Worm (Caenorhabditis elegans) whole organism, early embryonic: Measurements from ENCODE around the gene lro-1.

Source experiments
- B0310.2 ChIP-seq: sonication (generic microtip); optimal IDR thresholded peaks from 2 replicates; lab custom pipeline; 2016; ENCODE audit warnings: mild to moderate bottlenecking, missing genetic modification characterization, missing compliant biosample characterization
- F13C5.2 ChIP-seq: sonication (generic microtip); optimal IDR thresholded peaks from 2 replicates; lab custom pipeline; 2017; ENCODE audit warnings: mild to moderate bottlenecking, missing genetic modification characterization, inconsistent platforms, missing compliant biosample characterization
- aly-1 ChIP-seq: sonication (generic microtip); optimal IDR thresholded peaks from 2 replicates; lab custom pipeline; 2016; ENCODE audit warnings: missing genetic modification characterization, missing compliant biosample characterization
- ama-1 ChIP-seq: fragments of 150-350 bp; optimal IDR thresholded peaks from 2 replicates; lab custom pipeline; 2014
- ceh-13 ChIP-seq: fragments of 200-800 bp; sonication (Bioruptor generic); optimal IDR thresholded peaks from 2 replicates; lab custom pipeline; 2018; ENCODE audit warnings: mild to moderate bottlenecking, missing genetic modification characterization, missing compliant biosample characterization
- ceh-36 ChIP-seq: sonication (generic microtip); optimal IDR thresholded peaks from 2 replicates; lab custom pipeline; 2016; ENCODE audit warnings: missing genetic modification characterization, inconsistent platforms, missing compliant biosample characterization
- ets-7 ChIP-seq: sonication (generic microtip); optimal IDR thresholded peaks from 2 replicates; lab custom pipeline; 2016; ENCODE audit warnings: missing genotype, missing genetic modification characterization, missing compliant biosample characterization
- flt-1 ChIP-seq: fragments of 200-800 bp; sonication (Bioruptor generic); IDR thresholded peaks from 2 replicates; pipeline ENCODE4 v1.3.6; 2022; ENCODE audit warnings: missing genetic modification characterization, missing compliant biosample characterization
- hmbx-1 ChIP-seq: sonication (generic microtip); optimal IDR thresholded peaks from 2 replicates; lab custom pipeline; 2016; ENCODE audit warnings: mild to moderate bottlenecking, missing genetic modification characterization, missing compliant biosample characterization
- hmg-4 ChIP-seq: fragments of 200-800 bp; sonication (Bioruptor generic); optimal IDR thresholded peaks from 2 replicates; lab custom pipeline; 2018; ENCODE audit warnings: mild to moderate bottlenecking, missing genetic modification characterization, missing compliant biosample characterization
- hnd-1 ChIP-seq: sonication (generic microtip); optimal IDR thresholded peaks from 2 replicates; lab custom pipeline; 2016; ENCODE audit warnings: missing genetic modification characterization, missing compliant biosample characterization
- pes-1 ChIP-seq: fragments of 200-800 bp; sonication (Bioruptor generic); IDR thresholded peaks from 2 replicates; pipeline ENCODE4 v1.3.6; 2022; ENCODE audit warnings: missing genetic modification reagents, missing genetic modification characterization, missing compliant biosample characterization
- scrt-1 ChIP-seq: fragments of 200-800 bp; sonication (Bioruptor generic); IDR thresholded peaks from 2 replicates; pipeline ENCODE4 v1.3.6; 2022; ENCODE audit warnings: missing genetic modification characterization, missing compliant biosample characterization
- sea-1 ChIP-seq: fragments of 200-800 bp; sonication (Bioruptor generic); conservative IDR thresholded peaks from 2 replicates; pipeline ENCODE4 v1.3.6; 2022; ENCODE audit warnings: missing genetic modification characterization, missing compliant biosample characterization
- tbx-11 ChIP-seq: fragments of 200-800 bp; sonication (Bioruptor generic); IDR thresholded peaks from 2 replicates; pipeline ENCODE4 v1.3.6; 2022; ENCODE audit warnings: missing genetic modification characterization, missing compliant biosample characterization
- tbx-37 ChIP-seq: fragments of 200-800 bp; sonication (Bioruptor generic); conservative IDR thresholded peaks from 2 replicates; pipeline ENCODE4 v1.3.6; 2022; ENCODE audit warnings: missing genetic modification reagents, missing genetic modification characterization, missing compliant biosample characterization
- tra-4 ChIP-seq: sonication (generic microtip); optimal IDR thresholded peaks from 2 replicates; lab custom pipeline; 2017; ENCODE audit warnings: missing genetic modification characterization, missing compliant biosample characterization

The lro-1 gene

ce11 chrX:6318803-6319202 is 46.9 kb downstream of the lro-1 start:
- TF ChIP-seq B0310.2 (no peak), hmg-4 (GFP tag; lab: Kevin White, UChicago) (no peak), scrt-1 (no peak), tra-4 (tag; lab: Kevin White, UChicago) (no peak), F13C5.2 (no peak), ceh-36 (tag; lab: Kevin White, UChicago) (no peak), hmbx-1 (tag; lab: Kevin White, UChicago) (no peak)

- TF ChIP-seq tbx-37 (GFP tag; lab: Robert Waterston, UW) = no peak
- TF ChIP-seq scrt-1 = no peak
- no peak for TF ChIP-seq hnd-1 (tag; lab: Kevin White, UChicago)
- no peak for TF ChIP-seq pes-1 (GFP tag; lab: Robert Waterston, UW)
- TF ChIP-seq ceh-36 (tag; lab: Kevin White, UChicago) = no peak
- TF ChIP-seq ama-1 (lab: Kevin White, UChicago) = no peak
- TF ChIP-seq ets-7 (tag; lab: Kevin White, UChicago) = no peak
- no peak for TF ChIP-seq aly-1 (tag; lab: Kevin White, UChicago)
- no peak for TF ChIP-seq hmg-4 (GFP tag; lab: Kevin White, UChicago)
- no peak for TF ChIP-seq ceh-13
- TF ChIP-seq tra-4 (tag; lab: Kevin White, UChicago) = no peak
- TF ChIP-seq sea-1 (GFP tag; lab: Robert Waterston, UW) = no peak
- TF ChIP-seq hmbx-1 (tag; lab: Kevin White, UChicago) = no peak
- TF ChIP-seq tbx-11 = no peak
- TF ChIP-seq flt-1 = no peak
- no peak for TF ChIP-seq B0310.2
- TF ChIP-seq F13C5.2 = no peak
These were observed 47.7 kb downstream of the lro-1 start, which contains the start of gene chtb-3 for ce11 chrX:6319546-6319945. Gene chtb-3, minus strand, starts transcription at chrX:6319646.

- TF ChIP-seq flt-1 (no peak), F13C5.2 (no peak), ceh-13 (no peak), scrt-1 (no peak), ets-7 (tag; lab: Kevin White, UChicago) (no peak), tbx-11 (no peak), aly-1 (tag; lab: Kevin White, UChicago) (no peak), sea-1 (GFP tag; lab: Robert Waterston, UW) (no peak), pes-1 (GFP tag; lab: Robert Waterston, UW) (no peak)
These were observed 49.0 kb downstream of the lro-1 start for ce11 chrX:6320887-6321286.

ce11 chrX:6321380-6321779 is 49.5 kb downstream of the lro-1 start:
- no peak for TF ChIP-seq pes-1 (GFP tag; lab: Robert Waterston, UW)

- no peak for TF ChIP-seq ets-7 (tag; lab: Kevin White, UChicago)
- TF ChIP-seq pes-1 (GFP tag; lab: Robert Waterston, UW) = no peak
These were observed 51.2 kb downstream of the lro-1 start, which contains the start of gene col-167 for ce11 chrX:6323129-6323528. Gene col-167, plus strand, starts transcription at chrX:6323488.
